Fruit fly (Drosophila melanogaster) whole organism, embryonic: ENCODE data around the gene CG14424.
A peak's percentile ranks its signal among the peaks of the same experiment; 100 is the strongest.

Experiments used
- Atf3 ChIP-seq: fragments of 200-800 bp; sonication (Bioruptor generic); optimal IDR thresholded peaks from 3 replicates; lab custom pipeline; 2016; ENCODE audit warnings: missing biosample characterization, missing genetic modification characterization
- Blimp-1 ChIP-seq: fragments of 200-800 bp; sonication (Bioruptor generic); optimal IDR thresholded peaks from 3 replicates; lab custom pipeline; 2018; ENCODE audit warnings: missing biosample characterization, missing genetic modification characterization, mild to moderate bottlenecking, moderate library complexity, missing genetic modification reagents
- CG10959 ChIP-seq: fragments of 200-800 bp; sonication (Bioruptor generic); IDR thresholded peaks from 2 replicates; pipeline ENCODE4 v1.3.6; 2022; ENCODE audit warnings: missing biosample characterization, missing genetic modification characterization
- CG12744 ChIP-seq: fragments of 200-800 bp; sonication (Bioruptor generic); optimal IDR thresholded peaks from 2 replicates; lab custom pipeline; 2016; ENCODE audit warnings: missing biosample characterization, missing genetic modification characterization
- CG13775 ChIP-seq: fragments of 200-800 bp; sonication (Bioruptor generic); optimal IDR thresholded peaks from 3 replicates; lab custom pipeline; 2017; ENCODE audit warnings: missing biosample characterization, mild to moderate bottlenecking, missing genetic modification characterization
- CG14710 ChIP-seq: fragments of 200-800 bp; sonication (Bioruptor generic); optimal IDR thresholded peaks from 3 replicates; lab custom pipeline; 2019; ENCODE audit warnings: missing biosample characterization, mild to moderate bottlenecking, missing genetic modification characterization, moderate library complexity
- CG15011 ChIP-seq: fragments of 200-800 bp; sonication (Bioruptor generic); optimal IDR thresholded peaks from 3 replicates; lab custom pipeline; 2018; ENCODE audit warnings: missing biosample characterization, mild to moderate bottlenecking, missing genetic modification characterization
- CG2678 ChIP-seq: fragments of 200-800 bp; sonication (Bioruptor generic); optimal IDR thresholded peaks from 3 replicates; lab custom pipeline; 2019; ENCODE audit warnings: missing biosample characterization, mild to moderate bottlenecking, missing genetic modification characterization, moderate library complexity
- CG33213 ChIP-seq: fragments of 200-800 bp; sonication (Bioruptor generic); optimal IDR thresholded peaks from 3 replicates; lab custom pipeline; 2016; ENCODE audit warnings: missing biosample characterization, missing genetic modification characterization
- CG43689 ChIP-seq: fragments of 200-800 bp; sonication (Bioruptor generic); IDR thresholded peaks from 2 replicates; pipeline ENCODE4 v1.3.6; 2022; ENCODE audit warnings: missing biosample characterization, missing genetic modification characterization
- CG4404 ChIP-seq: fragments of 200-800 bp; sonication (Bioruptor generic); IDR thresholded peaks from 2 replicates; pipeline ENCODE4 v1.3.6; 2022; ENCODE audit warnings: missing biosample characterization, missing genetic modification characterization
- CG6272 ChIP-seq: fragments of 200-800 bp; sonication (Bioruptor generic); IDR thresholded peaks from 2 replicates; pipeline ENCODE4 v1.3.6; 2022; ENCODE audit warnings: missing biosample characterization, missing genetic modification characterization
- CG6765 ChIP-seq: fragments of 200-800 bp; sonication (Bioruptor generic); optimal IDR thresholded peaks from 3 replicates; lab custom pipeline; 2017; ENCODE audit warnings: missing biosample characterization, mild to moderate bottlenecking, missing genetic modification characterization
- CG8359 ChIP-seq: fragments of 200-800 bp; sonication (Bioruptor generic); optimal IDR thresholded peaks from 2 replicates; lab custom pipeline; 2017; ENCODE audit warnings: missing biosample characterization, mild to moderate bottlenecking, missing genetic modification characterization, borderline replicate concordance
- CG9609 ChIP-seq: fragments of 200-800 bp; sonication (Bioruptor generic); optimal IDR thresholded peaks from 3 replicates; lab custom pipeline; 2016; ENCODE audit warnings: missing biosample characterization, missing genetic modification characterization
- CkIIα-i1 ChIP-seq: fragments of 200-800 bp; sonication (Bioruptor generic); IDR thresholded peaks from 2 replicates; pipeline ENCODE4 v1.3.6; 2022; ENCODE audit warnings: missing biosample characterization, missing genetic modification characterization
- E2f2 ChIP-seq: fragments of 200-800 bp; sonication (Bioruptor generic); IDR thresholded peaks from 2 replicates; pipeline ENCODE4 v1.3.6; 2022; ENCODE audit warnings: missing biosample characterization, missing genetic modification characterization
- Ets65A ChIP-seq: fragments of 200-800 bp; sonication (Bioruptor generic); peaks from one replicate; lab custom pipeline; 2016; ENCODE audit warnings: missing biosample characterization, missing genetic modification characterization
- Meics ChIP-seq: fragments of 200-800 bp; sonication (Bioruptor generic); optimal IDR thresholded peaks from 2 replicates; lab custom pipeline; 2017; ENCODE audit warnings: missing biosample characterization, mild to moderate bottlenecking, missing genetic modification characterization
- Mrtf ChIP-seq: fragments of 200-800 bp; sonication (Bioruptor generic); IDR thresholded peaks from 3 replicates; pipeline ENCODE4 v1.3.6; 2022; ENCODE audit warnings: missing biosample characterization, missing genetic modification characterization
- Neu2 ChIP-seq: fragments of 200-800 bp; sonication (Bioruptor generic); optimal IDR thresholded peaks from 3 replicates; lab custom pipeline; 2016; ENCODE audit warnings: missing biosample characterization, missing genetic modification characterization, borderline replicate concordance
- Nf-YB ChIP-seq: fragments of 200-800 bp; sonication (Bioruptor generic); optimal IDR thresholded peaks from 3 replicates; lab custom pipeline; 2019; ENCODE audit warnings: missing biosample characterization, mild to moderate bottlenecking, missing genetic modification characterization, moderate library complexity
- NfI ChIP-seq: fragments of 200-800 bp; sonication (Bioruptor generic); optimal IDR thresholded peaks from 3 replicates; lab custom pipeline; 2018; ENCODE audit warnings: missing biosample characterization, mild to moderate bottlenecking, missing genetic modification characterization, moderate library complexity
- Oaz ChIP-seq: fragments of 200-800 bp; sonication (Bioruptor generic); IDR thresholded peaks from 2 replicates; pipeline ENCODE4 v1.3.6; 2022; ENCODE audit warnings: missing biosample characterization, missing genetic modification characterization
- Ptx1 ChIP-seq: fragments of 200-800 bp; sonication (Bioruptor generic); IDR thresholded peaks from 2 replicates; pipeline ENCODE4 v1.3.6; 2022; ENCODE audit warnings: missing biosample characterization, missing genetic modification characterization
- Taf1 ChIP-seq: fragments of 200-800 bp; sonication (Bioruptor generic); IDR thresholded peaks from 2 replicates; pipeline ENCODE4 v1.3.6; 2022; ENCODE audit warnings: missing biosample characterization, missing genetic modification characterization
- YL-1 ChIP-seq: fragments of 200-800 bp; sonication (Bioruptor generic); optimal IDR thresholded peaks from 3 replicates; lab custom pipeline; 2017; ENCODE audit warnings: missing biosample characterization, mild to moderate bottlenecking, missing genetic modification characterization
- ase ChIP-seq: fragments of 200-800 bp; sonication (Bioruptor generic); IDR thresholded peaks from 3 replicates; pipeline ENCODE4 v1.3.6; 2022; ENCODE audit warnings: missing biosample characterization, missing genetic modification characterization
- caup ChIP-seq: fragments of 200-800 bp; sonication (Bioruptor generic); optimal IDR thresholded peaks from 3 replicates; lab custom pipeline; 2017; ENCODE audit warnings: missing biosample characterization, mild to moderate bottlenecking, missing genetic modification characterization, moderate library complexity; ENCODE audit not compliant: severe bottlenecking
- chif ChIP-seq, 2 experiments: fragments of 200-800 bp; sonication (Bioruptor generic); optimal IDR thresholded peaks; 3 replicates each; lab custom pipeline; 2016; ENCODE audit warnings: missing biosample characterization in 2 of 2, missing genetic modification characterization in 2 of 2
- dpn ChIP-seq, 2 experiments: fragments of 200-800 bp; sonication (Bioruptor generic); optimal IDR thresholded peaks; 3 replicates each; lab custom pipeline; 2016; ENCODE audit warnings: missing biosample characterization in 2 of 2, missing genetic modification characterization in 2 of 2
- exex ChIP-seq: fragments of 200-800 bp; sonication (Bioruptor generic); optimal IDR thresholded peaks from 4 replicates; lab custom pipeline; 2018; ENCODE audit warnings: missing biosample characterization, mild to moderate bottlenecking, missing genetic modification characterization, moderate library complexity
- fd64A ChIP-seq: fragments of 200-800 bp; sonication (Bioruptor generic); optimal IDR thresholded peaks from 3 replicates; lab custom pipeline; 2018; ENCODE audit warnings: missing biosample characterization, mild to moderate bottlenecking, missing genetic modification characterization
- hkb ChIP-seq, 2 experiments: fragments of 200-800 bp in 1 of 2; fragments of >200 bp in 1 of 2; sonication (Bioruptor generic) in 1 of 2; IDR thresholded peaks in 1 of 2; optimal IDR thresholded peaks in 1 of 2; 2 replicates each; pipeline versions ENCODE4 v1.3.6 to Lab custom; 2017 to 2022; ENCODE audit warnings: missing biosample characterization in 1 of 2, missing genetic modification characterization in 1 of 2
- kah ChIP-seq: fragments of 200-800 bp; sonication (Bioruptor generic); optimal IDR thresholded peaks from 2 replicates; lab custom pipeline; 2018; ENCODE audit warnings: missing biosample characterization, mild to moderate bottlenecking, missing genetic modification characterization
- ken ChIP-seq: fragments of 200-800 bp; sonication (Bioruptor generic); IDR thresholded peaks from 3 replicates; pipeline ENCODE4 v1.3.6; 2022; ENCODE audit warnings: missing biosample characterization, missing genetic modification characterization
- kni ChIP-seq: fragments of 200-800 bp; sonication (Bioruptor generic); optimal IDR thresholded peaks from 3 replicates; lab custom pipeline; 2017; ENCODE audit warnings: mild to moderate bottlenecking, missing biosample characterization, missing genetic modification reagents, missing genetic modification characterization
- lmd ChIP-seq: fragments of 200-800 bp; sonication (Bioruptor generic); IDR thresholded peaks from 2 replicates; pipeline ENCODE4 v1.3.6; 2022; ENCODE audit warnings: missing biosample characterization, missing genetic modification characterization
- lov ChIP-seq, 2 experiments: fragments of 200-800 bp in 1 of 2; fragments of >200 bp in 1 of 2; sonication (Bioruptor generic) in 1 of 2; IDR thresholded peaks in 1 of 2; optimal IDR thresholded peaks in 1 of 2; 2 replicates in 1 of 2; 3 replicates in 1 of 2; pipeline versions ENCODE4 v1.3.6 to Lab custom; 2017 to 2022; ENCODE audit warnings: missing biosample characterization in 1 of 2, missing genetic modification characterization in 1 of 2
- nerfin-2 ChIP-seq: fragments of 200-800 bp; sonication (Bioruptor generic); IDR thresholded peaks from 2 replicates; pipeline ENCODE4 v1.3.6; 2022; ENCODE audit warnings: missing biosample characterization, missing genetic modification characterization; ENCODE audit not compliant: partially characterized antibody
- nmo ChIP-seq: fragments of 200-800 bp; sonication (Bioruptor generic); optimal IDR thresholded peaks from 2 replicates; lab custom pipeline; 2018; ENCODE audit warnings: missing biosample characterization, mild to moderate bottlenecking, missing genetic modification characterization, moderate library complexity
- sens ChIP-seq: fragments of 200-800 bp; sonication (Bioruptor generic); peaks from one replicate; lab custom pipeline; 2016; ENCODE audit warnings: missing biosample characterization, missing genetic modification characterization
- sens-2 ChIP-seq: fragments of 200-800 bp; sonication (Bioruptor generic); IDR thresholded peaks from 2 replicates; pipeline ENCODE4 v1.3.6; 2022; ENCODE audit warnings: missing biosample characterization, missing genetic modification characterization
- sna ChIP-seq: fragments of 200-800 bp; sonication (Bioruptor generic); IDR thresholded peaks from 2 replicates; pipeline ENCODE4 v1.3.6; 2022; ENCODE audit warnings: missing biosample characterization, missing genetic modification characterization; ENCODE audit not compliant: partially characterized antibody
- trh ChIP-seq: fragments of 200-800 bp; sonication (Bioruptor generic); optimal IDR thresholded peaks from 2 replicates; lab custom pipeline; 2016; ENCODE audit warnings: missing biosample characterization, missing genetic modification characterization
- ttk ChIP-seq: fragments of 200-800 bp; sonication (Bioruptor generic); IDR thresholded peaks from 2 replicates; pipeline ENCODE4 v2.1.2; 2022; ENCODE audit warnings: missing biosample characterization, missing genetic modification characterization
- usp ChIP-seq: fragments of >200 bp; optimal IDR thresholded peaks from 2 replicates; lab custom pipeline; 2017; ENCODE audit warnings: missing biosample characterization, missing genetic modification characterization
- vnd ChIP-seq: fragments of 200-800 bp; sonication (Bioruptor generic); IDR thresholded peaks from 3 replicates; pipeline ENCODE4 v1.3.6; 2022; ENCODE audit warnings: missing biosample characterization, missing genetic modification characterization; ENCODE audit not compliant: partially characterized antibody
- zf30C ChIP-seq: fragments of 200-800 bp; sonication (Bioruptor generic); optimal IDR thresholded peaks from 3 replicates; lab custom pipeline; 2018; ENCODE audit warnings: missing biosample characterization, mild to moderate bottlenecking, missing genetic modification characterization

CG14424 gene

dm6 chrX:2919742-2920141, 7.3 kb downstream of the CG14424 start, which contains the start of gene CG3588 (continued):
- TF ChIP-seq caup (GFP tag; lab: Kevin White, UChicago) (peak; percentile 77), dpn (GFP tag; optimal IDR thresholded peaks at IDR 0.05; lab: Kevin White, UChicago) (peak; percentile 55 to 71), CG6765 (GFP tag; lab: Kevin White, UChicago) (peak; percentile 53), Taf1 (GFP tag; lab: Robert Waterston, UW) (peak; percentile 79), CG14710 (tag; lab: Kevin White, UChicago) (peak; percentile 32), Meics (peak; percentile 81), CG10959 (GFP tag; lab: Robert Waterston, UW) (0 out of 2 replicates have a peak, but pooled peaks have one; percentile 19), Neu2 (GFP tag; lab: Kevin White, UChicago) (no peak), ttk (GFP tag; lab: Robert Waterston, UW) (peak; percentile 50), Ets65A (GFP tag; lab: Kevin White, UChicago) (peak; percentile 82), nmo (GFP tag; lab: Kevin White, UChicago) (peak; percentile 61), Blimp-1 (peak; percentile 46), CG2678 (tag; lab: Kevin White, UChicago) (peak; percentile 84), CG9609 (GFP tag; lab: Kevin White, UChicago) (peak; percentile 38), trh (GFP tag; lab: Kevin White, UChicago) (no peak), lmd (peak; percentile 85), Ptx1 (GFP tag; lab: Robert Waterston, UW) (peak; percentile 77), zf30C (no peak), Mrtf (peak; percentile 75; the same call in 2 of the 3 replicates), E2f2 (GFP tag; lab: Robert Waterston, UW) (peak; percentile 51), sna (GFP tag; lab: Robert Waterston, UW) (no peak), lov (optimal IDR thresholded peaks at IDR 0.05; lab: Kevin White, UChicago) (no peak), lov (GFP tag; IDR thresholded peaks at IDR 0.05; lab: Robert Waterston, UW) (0 out of 3 replicates have a peak, but pooled peaks have one; percentile 14), YL-1 (GFP tag; lab: Kevin White, UChicago) (no peak), sens-2 (no peak), ase (GFP tag; lab: Robert Waterston, UW) (peak; percentile 62; the same call in 2 of the 3 replicates), Oaz (GFP tag; lab: Robert Waterston, UW) (peak; percentile 56), hkb (optimal IDR thresholded peaks at IDR 0.05; lab: Kevin White, UChicago) (no peak), hkb (GFP tag; IDR thresholded peaks at IDR 0.05; lab: Robert Waterston, UW) (peak; percentile 72), CG12744 (GFP tag; lab: Kevin White, UChicago) (peak; percentile 81), exex (tag; lab: Kevin White, UChicago) (no peak), NfI (GFP tag; lab: Kevin White, UChicago) (peak; percentile 81), vnd (no peak), Atf3 (peak; percentile 63), CG13775 (GFP tag; lab: Kevin White, UChicago) (peak; percentile 50), kah (no peak), sens (GFP tag; lab: Kevin White, UChicago) (no peak), CG4404 (peak; percentile 37; the same call in 1 of the 2 replicates), CG33213 (GFP tag; lab: Kevin White, UChicago) (peak; percentile 60), nerfin-2 (no peak), CkIIα-i1 (GFP tag; lab: Robert Waterston, UW) (0 out of 2 replicates have a peak, but pooled peaks have one; percentile 28), Nf-YB (GFP tag; lab: Kevin White, UChicago) (peak; percentile 4), CG15011 (peak; percentile 44), kni (GFP tag; lab: Kevin White, UChicago) (no peak), ken (GFP tag; lab: Robert Waterston, UW) (peak; percentile 68; the same call in 2 of the 3 replicates), CG43689 (GFP tag; lab: Robert Waterston, UW) (no peak), fd64A (no peak), CG6272 (GFP tag; lab: Robert Waterston, UW) (0 out of 2 replicates have a peak, but pooled peaks have one; percentile 15), CG8359 (GFP tag; lab: Kevin White, UChicago) (no peak), usp (GFP tag; lab: Kevin White, UChicago) (no peak), chif (GFP tag; optimal IDR thresholded peaks at IDR 0.05; lab: Kevin White, UChicago) (peak; percentile 24 to 63)
